Worm (Caenorhabditis elegans) whole organism, young adult: Measurements from ENCODE around the gene cyc-2.2.

Experiments
- B0336.3 ChIP-seq: fragments of 200-800 bp; sonication (Bioruptor generic); IDR thresholded peaks from 2 replicates; pipeline ENCODE4 v1.3.6; 2022; ENCODE audit warnings: missing genetic modification characterization, missing compliant biosample characterization
- C17E4.6 ChIP-seq: fragments of 200-800 bp; sonication (Bioruptor generic); IDR thresholded peaks from 2 replicates; pipeline ENCODE4 v1.3.6; 2022; ENCODE audit warnings: missing genetic modification reagents, missing genetic modification characterization, missing compliant biosample characterization
- F22D6.2 ChIP-seq: sonication (generic microtip); optimal IDR thresholded peaks from 2 replicates; lab custom pipeline; 2016; ENCODE audit warnings: mild to moderate bottlenecking, missing genetic modification characterization, missing compliant biosample characterization
- F33H1.4 ChIP-seq: fragments of 200-800 bp; sonication (Bioruptor generic); IDR thresholded peaks from 2 replicates; pipeline ENCODE4 v1.3.6; 2022; ENCODE audit warnings: missing genetic modification reagents, missing genetic modification characterization, missing compliant biosample characterization
- Y53F4B.3 ChIP-seq: fragments of 200-800 bp; sonication (Bioruptor generic); IDR thresholded peaks from 2 replicates; pipeline ENCODE4 v1.3.6; 2022; ENCODE audit warnings: missing genetic modification reagents, missing genetic modification characterization, missing compliant biosample characterization
- Y67H2A.10 ChIP-seq: fragments of 200-800 bp; sonication (Bioruptor generic); conservative IDR thresholded peaks from 2 replicates; pipeline ENCODE4 v1.3.6; 2022; ENCODE audit warnings: missing genetic modification reagents, missing genetic modification characterization, missing compliant biosample characterization
- aptf-3 ChIP-seq: fragments of 200-800 bp; sonication (Bioruptor generic); IDR thresholded peaks from 2 replicates; pipeline ENCODE4 v1.3.6; 2022; ENCODE audit warnings: missing genetic modification characterization, missing compliant biosample characterization
- cebp-2 ChIP-seq: fragments of 200-800 bp; sonication (Bioruptor generic); IDR thresholded peaks from 2 replicates; pipeline ENCODE4 v1.3.6; 2022; ENCODE audit warnings: missing genetic modification characterization, missing compliant biosample characterization
- ceh-100 ChIP-seq: fragments of 200-800 bp; sonication (Bioruptor generic); IDR thresholded peaks from 2 replicates; pipeline ENCODE4 v1.3.6; 2022; ENCODE audit warnings: missing genetic modification reagents, missing genetic modification characterization, missing compliant biosample characterization
- ceh-91 ChIP-seq: fragments of 200-800 bp; sonication (Bioruptor generic); IDR thresholded peaks from 2 replicates; pipeline ENCODE4 v1.3.6; 2022; ENCODE audit warnings: missing genetic modification reagents, missing genetic modification characterization, missing compliant biosample characterization
- die-1 ChIP-seq: sonication (generic microtip); optimal IDR thresholded peaks from 2 replicates; lab custom pipeline; 2016; ENCODE audit warnings: missing genotype, mild to moderate bottlenecking, missing genetic modification characterization, missing compliant biosample characterization
- dpl-1 ChIP-seq: fragments of 150-350 bp; optimal IDR thresholded peaks from 2 replicates; lab custom pipeline; 2014; ENCODE audit warnings: missing biosample characterization, missing genetic modification reagents, missing genetic modification characterization
- egl-18 ChIP-seq: fragments of 200-800 bp; sonication (Bioruptor generic); IDR thresholded peaks from 2 replicates; pipeline ENCODE4 v1.3.6; 2022; ENCODE audit warnings: missing genetic modification reagents, missing genetic modification characterization, missing compliant biosample characterization
- gei-17 ChIP-seq: fragments of 200-800 bp; sonication (Bioruptor generic); optimal IDR thresholded peaks from 2 replicates; lab custom pipeline; 2018; ENCODE audit warnings: mild to moderate bottlenecking, missing genetic modification characterization, missing compliant biosample characterization
- hrde-1 ChIP-seq: sonication (generic microtip); optimal IDR thresholded peaks from 2 replicates; lab custom pipeline; 2016; ENCODE audit warnings: missing genetic modification characterization, mild to moderate bottlenecking, missing compliant biosample characterization, moderate library complexity, missing genotype, missing genetic modification reagents, borderline replicate concordance
- lag-1 ChIP-seq: fragments of 200-800 bp; sonication (Bioruptor generic); IDR thresholded peaks from 2 replicates; pipeline ENCODE4 v1.3.6; 2022; ENCODE audit warnings: missing genetic modification reagents, missing genetic modification characterization, missing compliant biosample characterization
- let-526 ChIP-seq: fragments of 200-800 bp; sonication (Bioruptor generic); IDR thresholded peaks from 2 replicates; pipeline ENCODE4 v1.3.6; 2022; ENCODE audit warnings: missing genetic modification reagents, missing genetic modification characterization, missing compliant biosample characterization
- let-607 ChIP-seq, 2 experiments: fragments of 200-800 bp in 1 of 2; sonication (Bioruptor generic) in 1 of 2; sonication (generic microtip) in 1 of 2; optimal IDR thresholded peaks; 2 replicates each; lab custom pipeline; 2016 to 2018; ENCODE audit warnings: mild to moderate bottlenecking in 2 of 2, missing compliant biosample characterization in 2 of 2, missing genetic modification characterization in 2 of 2, moderate library complexity in 2 of 2, missing genotype in 1 of 2
- lin-26 ChIP-seq: fragments of 200-800 bp; sonication (Bioruptor generic); IDR thresholded peaks from 2 replicates; pipeline ENCODE4 v1.3.6; 2022; ENCODE audit warnings: missing genetic modification reagents, missing genetic modification characterization, missing compliant biosample characterization
- lin-54 ChIP-seq: fragments of 200-800 bp; sonication (Bioruptor generic); optimal IDR thresholded peaks from 2 replicates; lab custom pipeline; 2018; ENCODE audit warnings: mild to moderate bottlenecking, missing genetic modification characterization, missing compliant biosample characterization
- madf-10 ChIP-seq: sonication (generic microtip); optimal IDR thresholded peaks from 2 replicates; lab custom pipeline; 2016; ENCODE audit warnings: mild to moderate bottlenecking, missing genetic modification characterization, missing compliant biosample characterization
- madf-3 ChIP-seq: fragments of 200-800 bp; sonication (Bioruptor generic); IDR thresholded peaks from 2 replicates; pipeline ENCODE4 v1.3.6; 2022; ENCODE audit warnings: missing genetic modification reagents, missing genetic modification characterization, missing compliant biosample characterization
- madf-8 ChIP-seq: fragments of 200-800 bp; sonication (Bioruptor generic); conservative IDR thresholded peaks from 2 replicates; pipeline ENCODE4 v1.3.6; 2022; ENCODE audit warnings: missing genetic modification reagents, missing genetic modification characterization, missing compliant biosample characterization
- nhr-179 ChIP-seq: sonication (generic microtip); optimal IDR thresholded peaks from 2 replicates; lab custom pipeline; 2016; ENCODE audit warnings: mild to moderate bottlenecking, missing genetic modification characterization, missing compliant biosample characterization
- nhr-80 ChIP-seq: sonication (generic microtip); optimal IDR thresholded peaks from 2 replicates; lab custom pipeline; 2016; ENCODE audit warnings: missing genetic modification characterization, missing compliant biosample characterization
- pbrm-1 ChIP-seq: fragments of 200-800 bp; sonication (Bioruptor generic); IDR thresholded peaks from 2 replicates; pipeline ENCODE4 v1.3.6; 2022; ENCODE audit warnings: missing genetic modification reagents, missing genetic modification characterization, missing compliant biosample characterization
- rcor-1 ChIP-seq: fragments of 200-800 bp; sonication (Bioruptor generic); IDR thresholded peaks from 2 replicates; pipeline ENCODE4 v1.3.6; 2022; ENCODE audit warnings: missing genetic modification reagents, missing genetic modification characterization, missing compliant biosample characterization
- repo-1 ChIP-seq: sonication (generic microtip); optimal IDR thresholded peaks from 2 replicates; lab custom pipeline; 2017; ENCODE audit warnings: mild to moderate bottlenecking, missing genetic modification characterization, missing compliant biosample characterization
- sdz-38 ChIP-seq: sonication (generic microtip); optimal IDR thresholded peaks from 2 replicates; lab custom pipeline; 2016; ENCODE audit warnings: missing genotype, missing genetic modification characterization, missing compliant biosample characterization
- snpc-1.1 ChIP-seq: sonication (generic microtip); optimal IDR thresholded peaks from 2 replicates; lab custom pipeline; 2017; ENCODE audit warnings: missing genetic modification characterization, mild to moderate bottlenecking, missing compliant biosample characterization, antibody characterized with exemption, moderate library complexity, missing genotype, missing genetic modification reagents; ENCODE audit not compliant: insufficient read depth
- somi-1 ChIP-seq: fragments of 200-800 bp; sonication (Bioruptor generic); optimal IDR thresholded peaks from 2 replicates; lab custom pipeline; 2018; ENCODE audit warnings: mild to moderate bottlenecking, missing genetic modification characterization, missing compliant biosample characterization
- tlf-1 ChIP-seq: fragments of 200-800 bp; sonication (Bioruptor generic); optimal IDR thresholded peaks from 2 replicates; lab custom pipeline; 2018; ENCODE audit warnings: mild to moderate bottlenecking, missing genetic modification characterization, missing compliant biosample characterization
- unc-130 ChIP-seq: sonication (generic microtip); optimal IDR thresholded peaks from 2 replicates; lab custom pipeline; 2016; ENCODE audit warnings: missing genetic modification reagents, missing genetic modification characterization, missing compliant biosample characterization
- ztf-18 ChIP-seq: sonication (generic microtip); optimal IDR thresholded peaks from 2 replicates; lab custom pipeline; 2016; ENCODE audit warnings: missing genotype, mild to moderate bottlenecking, missing genetic modification characterization, missing compliant biosample characterization
- ztf-3 ChIP-seq: fragments of 200-800 bp; sonication (Bioruptor generic); optimal IDR thresholded peaks from 2 replicates; lab custom pipeline; 2018; ENCODE audit warnings: mild to moderate bottlenecking, missing genetic modification characterization, missing compliant biosample characterization

Gene cyc-2.2

DNA sequence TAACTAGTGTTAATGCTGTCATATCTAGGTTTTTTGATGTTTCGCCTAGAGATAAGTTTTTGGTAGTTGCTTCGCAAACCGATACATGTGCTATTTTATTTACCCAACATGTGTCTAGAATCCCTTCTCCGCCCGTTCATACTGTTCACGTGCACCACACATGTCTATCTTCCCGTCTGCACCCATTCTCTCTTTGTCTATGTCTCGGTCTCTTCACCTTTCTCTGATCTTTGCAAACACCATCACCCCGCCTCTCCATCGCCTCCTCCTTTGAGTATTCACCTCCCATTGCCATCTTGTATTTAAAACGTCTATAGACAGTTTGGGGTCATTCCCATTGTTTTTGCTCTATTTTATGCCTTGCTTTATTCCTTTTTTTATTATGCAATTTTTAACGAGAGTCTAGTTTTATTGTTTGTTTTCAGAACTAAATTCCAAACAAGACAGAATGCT, 25.2 kb upstream of the cyc-2.2 start, which contains the start of gene F56H9.2 (continued):
- TF ChIP-seq cebp-2 (no peak), lin-26 (GFP tag; lab: Robert Waterston, UW) (no peak), B0336.3 (GFP tag; lab: Robert Waterston, UW) (peak; percentile 61), Y53F4B.3 (GFP tag; lab: Robert Waterston, UW) (no peak), repo-1 (tag; lab: Kevin White, UChicago) (no peak), ztf-18 (tag; lab: Kevin White, UChicago) (no peak), F22D6.2 (tag; lab: Kevin White, UChicago) (peak; percentile 82), let-526 (GFP tag; lab: Robert Waterston, UW) (no peak), let-607 (tag; optimal IDR thresholded peaks at IDR 0.05; lab: Kevin White, UChicago) (no peak), Y67H2A.10 (no peak), ceh-91 (no peak), rcor-1 (0 out of 2 replicates have a peak, but pooled peaks have one; percentile 21), unc-130 (GFP tag; lab: Kevin White, UChicago) (no peak), sdz-38 (tag; lab: Kevin White, UChicago) (no peak), tlf-1 (GFP tag; lab: Kevin White, UChicago) (no peak), nhr-179 (tag; lab: Kevin White, UChicago) (no peak), madf-3 (no peak), hrde-1 (tag; lab: Kevin White, UChicago) (no peak), snpc-1.1 (tag; lab: Kevin White, UChicago) (no peak), gei-17 (GFP tag; lab: Kevin White, UChicago) (no peak), ztf-3 (no peak), dpl-1 (GFP tag; lab: Kevin White, UChicago) (no peak), aptf-3 (GFP tag; lab: Robert Waterston, UW) (no peak), madf-8 (GFP tag; lab: Robert Waterston, UW) (no peak), die-1 (tag; lab: Kevin White, UChicago) (peak; percentile 5), egl-18 (no peak), lin-54 (GFP tag; lab: Kevin White, UChicago) (no peak), lag-1 (GFP tag; lab: Robert Waterston, UW) (no peak), nhr-80 (tag; lab: Kevin White, UChicago) (peak; percentile 52)

DNA sequence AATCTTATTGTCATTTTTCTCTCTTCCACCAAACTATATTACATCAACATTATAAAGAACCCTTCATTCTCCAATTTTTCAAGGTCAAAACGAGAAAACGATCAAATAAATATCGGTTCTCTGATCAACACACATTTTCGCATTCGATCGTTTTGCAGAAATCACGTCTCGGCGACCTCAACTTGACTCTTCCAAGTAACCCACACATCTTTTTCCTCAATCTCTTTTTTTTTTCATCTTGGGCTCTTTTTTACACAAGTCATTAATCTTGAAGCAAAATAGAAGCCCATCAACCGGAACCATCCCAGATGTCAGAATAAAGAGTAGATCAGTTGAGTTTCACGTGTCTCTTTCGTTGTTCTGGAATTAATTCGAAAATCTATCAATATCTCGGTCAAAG, 24.2 kb upstream of the cyc-2.2 start:
- TF ChIP-seq madf-10 (tag; lab: Kevin White, UChicago): no peak
- no peak for TF ChIP-seq Y67H2A.10
- TF ChIP-seq pbrm-1 (GFP tag; lab: Robert Waterston, UW): no peak

DNA sequence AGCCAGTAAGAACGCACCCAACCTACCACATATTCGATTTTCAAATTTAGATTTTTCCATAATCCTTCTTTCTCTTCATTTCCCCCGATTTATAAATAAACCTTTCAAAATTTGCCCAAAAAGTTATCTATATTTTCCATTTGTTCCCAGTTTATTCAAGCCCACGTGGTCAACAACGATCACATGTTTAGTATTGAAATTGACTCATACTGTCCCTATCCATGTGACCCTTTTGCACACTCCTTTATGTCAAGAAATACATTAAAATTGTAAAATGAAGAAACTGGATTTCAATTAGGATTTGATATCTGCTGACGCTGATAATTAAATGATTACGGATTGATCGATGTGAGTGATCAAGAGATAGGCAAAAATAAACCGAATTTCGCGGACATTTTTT, 23.2 kb upstream of the cyc-2.2 start:
- TF ChIP-seq nhr-80 (tag; lab: Kevin White, UChicago): peak; percentile 13
- no peak for TF ChIP-seq F33H1.4 (GFP tag; lab: Robert Waterston, UW)
- TF ChIP-seq somi-1 (GFP tag; lab: Kevin White, UChicago): peak; percentile 17
- TF ChIP-seq C17E4.6: no peak

DNA sequence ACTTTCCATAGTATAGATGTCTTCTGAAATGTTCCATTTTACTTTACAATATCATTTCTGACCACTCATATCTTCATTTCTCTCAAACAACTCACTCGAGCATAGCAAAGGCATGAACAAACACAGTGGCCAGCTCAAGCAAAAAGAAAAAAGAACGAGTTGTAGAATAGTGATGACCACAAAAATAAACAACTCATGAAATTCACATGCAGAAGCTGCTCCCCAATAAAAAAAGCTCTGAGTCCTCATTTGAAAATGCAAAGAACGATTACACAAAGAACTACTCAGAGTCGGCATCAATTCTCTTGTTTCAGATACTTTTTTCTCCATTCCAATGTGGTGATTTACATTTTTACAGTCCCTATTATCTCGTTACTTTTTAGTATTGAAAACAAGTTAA, 22.7 kb upstream of the cyc-2.2 start:
- TF ChIP-seq F33H1.4 (GFP tag; lab: Robert Waterston, UW) (no peak), sdz-38 (tag; lab: Kevin White, UChicago) (no peak), ceh-100 (no peak), Y53F4B.3 (GFP tag; lab: Robert Waterston, UW) (no peak)
- TF ChIP-seq, all 124 proteins: peak for 0
